Fruit fly (Drosophila melanogaster) whole organism, embryonic: ENCODE results near the gene Fpgs1.
A peak's percentile ranks its signal among the peaks of the same experiment; 100 is the strongest.

Experiments
- ATbp ChIP-seq: fragments of 200-800 bp; sonication (Bioruptor generic); optimal IDR thresholded peaks from 2 replicates; lab custom pipeline; 2017; ENCODE audit warnings: missing biosample characterization, mild to moderate bottlenecking, missing genetic modification characterization, missing genetic modification reagents
- Abd-B ChIP-seq: fragments of 200-800 bp; sonication (Bioruptor generic); optimal IDR thresholded peaks from 2 replicates; lab custom pipeline; 2018; ENCODE audit warnings: missing biosample characterization, mild to moderate bottlenecking, missing genetic modification characterization, moderate library complexity
- CG1024 ChIP-seq: fragments of 200-800 bp; sonication (Bioruptor generic); IDR thresholded peaks from 2 replicates; pipeline ENCODE4 v1.3.6; 2022; ENCODE audit warnings: missing biosample characterization, missing genetic modification characterization
- CG10654 ChIP-seq: fragments of 200-800 bp; sonication (Bioruptor generic); optimal IDR thresholded peaks from 2 replicates; lab custom pipeline; 2016; ENCODE audit warnings: missing biosample characterization, missing genetic modification characterization
- CG12219 ChIP-seq: fragments of 200-800 bp; sonication (Bioruptor generic); optimal IDR thresholded peaks from 3 replicates; lab custom pipeline; 2018; ENCODE audit warnings: missing biosample characterization, mild to moderate bottlenecking, missing genetic modification characterization
- CG15479 ChIP-seq: fragments of 200-800 bp; sonication (Bioruptor generic); optimal IDR thresholded peaks from 3 replicates; lab custom pipeline; 2019; ENCODE audit warnings: missing biosample characterization, mild to moderate bottlenecking, missing genetic modification characterization, moderate library complexity
- CG17385 ChIP-seq: fragments of 200-800 bp; sonication (Bioruptor generic); optimal IDR thresholded peaks from 3 replicates; lab custom pipeline; 2018; ENCODE audit warnings: missing biosample characterization, mild to moderate bottlenecking, missing genetic modification characterization
- CG17829 ChIP-seq: fragments of 200-800 bp; optimal IDR thresholded peaks from 2 replicates; lab custom pipeline; 2019; ENCODE audit warnings: missing biosample characterization, mild to moderate bottlenecking, missing genetic modification characterization, moderate library complexity
- CG17912 ChIP-seq: fragments of 200-800 bp; sonication (Bioruptor generic); optimal IDR thresholded peaks from 2 replicates; lab custom pipeline; 2018; ENCODE audit warnings: missing biosample characterization, mild to moderate bottlenecking, missing genetic modification characterization
- CG18599 ChIP-seq: fragments of 200-800 bp; sonication (Bioruptor generic); optimal IDR thresholded peaks from 3 replicates; lab custom pipeline; 2017; ENCODE audit warnings: missing biosample characterization, missing genetic modification characterization, mild to moderate bottlenecking, moderate library complexity, missing genetic modification reagents
- CG2712 ChIP-seq: fragments of 200-800 bp; optimal IDR thresholded peaks from 3 replicates; lab custom pipeline; 2019; ENCODE audit warnings: missing biosample characterization, mild to moderate bottlenecking, missing genetic modification characterization, moderate library complexity
- CG30020 ChIP-seq: fragments of 200-800 bp; optimal IDR thresholded peaks from 2 replicates; lab custom pipeline; 2019; ENCODE audit warnings: missing biosample characterization, mild to moderate bottlenecking, missing genetic modification characterization, moderate library complexity
- CG30403 ChIP-seq: fragments of 200-800 bp; sonication (Bioruptor generic); optimal IDR thresholded peaks from 3 replicates; lab custom pipeline; 2016; ENCODE audit warnings: missing biosample characterization, missing genetic modification characterization
- CG4617 ChIP-seq: fragments of 200-800 bp; sonication (Bioruptor generic); optimal IDR thresholded peaks from 3 replicates; lab custom pipeline; 2016; ENCODE audit warnings: missing biosample characterization, missing genetic modification characterization, borderline replicate concordance
- CG7556 ChIP-seq: fragments of 200-800 bp; sonication (Bioruptor generic); optimal IDR thresholded peaks from 2 replicates; lab custom pipeline; 2017; ENCODE audit warnings: missing biosample characterization, mild to moderate bottlenecking, missing genetic modification characterization
- CG7786 ChIP-seq: fragments of 200-800 bp; sonication (Bioruptor generic); optimal IDR thresholded peaks from 2 replicates; lab custom pipeline; 2016; ENCODE audit warnings: missing biosample characterization, missing genetic modification characterization
- CG8290 ChIP-seq, 3 experiments: fragments of 200-800 bp; sonication (Bioruptor generic); optimal IDR thresholded peaks; 2 replicates each; lab custom pipeline; 2016 to 2019; ENCODE audit warnings: missing biosample characterization in 3 of 3, missing genetic modification characterization in 3 of 3, mild to moderate bottlenecking in 2 of 3, moderate library complexity in 1 of 3
- CG9727 ChIP-seq: fragments of 200-800 bp; sonication (Bioruptor generic); optimal IDR thresholded peaks from 3 replicates; lab custom pipeline; 2017; ENCODE audit warnings: missing biosample characterization, mild to moderate bottlenecking, missing genetic modification characterization
- Dbx ChIP-seq: fragments of 200-800 bp; sonication (Bioruptor generic); IDR thresholded peaks from 3 replicates; pipeline ENCODE4 v1.3.6; 2022; ENCODE audit warnings: missing biosample characterization, missing genetic modification characterization
- Dek ChIP-seq: fragments of 200-800 bp; sonication (Bioruptor generic); optimal IDR thresholded peaks from 3 replicates; lab custom pipeline; 2019; ENCODE audit warnings: missing biosample characterization, mild to moderate bottlenecking, missing genetic modification characterization, moderate library complexity
- Dip3 ChIP-seq: fragments of 200-800 bp; sonication (Bioruptor generic); optimal IDR thresholded peaks from 3 replicates; lab custom pipeline; 2016; ENCODE audit warnings: missing biosample characterization, missing genetic modification characterization
- Dll ChIP-seq: fragments of 200-800 bp; sonication (Bioruptor generic); IDR thresholded peaks from 4 replicates; pipeline ENCODE4 v1.3.6; 2022; ENCODE audit warnings: missing biosample characterization, missing genetic modification characterization; ENCODE audit not compliant: partially characterized antibody
- Eip74EF ChIP-seq, 2 experiments: fragments of 200-800 bp in 1 of 2; fragments of >200 bp in 1 of 2; sonication (Bioruptor generic) in 1 of 2; optimal IDR thresholded peaks; 2 replicates each; lab custom pipeline; 2017 to 2019; ENCODE audit warnings: missing biosample characterization in 2 of 2, missing genetic modification characterization in 2 of 2, mild to moderate bottlenecking in 1 of 2, moderate library complexity in 1 of 2
- HmgD ChIP-seq: fragments of 200-800 bp; sonication (Bioruptor generic); optimal IDR thresholded peaks from 3 replicates; lab custom pipeline; 2016; ENCODE audit warnings: missing biosample characterization, missing genetic modification characterization
- Mes4 ChIP-seq: fragments of 200-800 bp; sonication (Bioruptor generic); optimal IDR thresholded peaks from 2 replicates; lab custom pipeline; 2016; ENCODE audit warnings: missing biosample characterization, missing genetic modification characterization
- Opbp ChIP-seq: fragments of 200-800 bp; sonication (Bioruptor generic); IDR thresholded peaks from 3 replicates; pipeline ENCODE4 v1.3.6; 2022; ENCODE audit warnings: missing biosample characterization, missing genetic modification characterization; ENCODE audit not compliant: partially characterized antibody
- Sox100B ChIP-seq: fragments of 200-800 bp; sonication (Bioruptor generic); optimal IDR thresholded peaks from 3 replicates; lab custom pipeline; 2018; ENCODE audit warnings: missing biosample characterization, mild to moderate bottlenecking, missing genetic modification characterization
- Sry-β ChIP-seq: fragments of 200-800 bp; sonication (Bioruptor generic); optimal IDR thresholded peaks from 2 replicates; lab custom pipeline; 2018; ENCODE audit warnings: missing biosample characterization, mild to moderate bottlenecking, missing genetic modification characterization, moderate library complexity
- amos ChIP-seq: fragments of 200-800 bp; sonication (Bioruptor generic); IDR thresholded peaks from 2 replicates; pipeline ENCODE4 v1.3.6; 2022; ENCODE audit warnings: missing biosample characterization, missing genetic modification characterization; ENCODE audit not compliant: partially characterized antibody
- az2 ChIP-seq: fragments of 200-800 bp; sonication (Bioruptor generic); optimal IDR thresholded peaks from 3 replicates; lab custom pipeline; 2016; ENCODE audit warnings: missing biosample characterization, missing genetic modification characterization
- cato ChIP-seq: fragments of 200-800 bp; sonication (Bioruptor generic); optimal IDR thresholded peaks from 2 replicates; lab custom pipeline; 2016; ENCODE audit warnings: missing biosample characterization, missing genetic modification characterization, borderline replicate concordance
- chm ChIP-seq: fragments of 200-800 bp; sonication (Bioruptor generic); IDR thresholded peaks from 2 replicates; pipeline ENCODE4 v1.3.6; 2022; ENCODE audit warnings: missing biosample characterization, missing genetic modification characterization
- esg ChIP-seq: fragments of 200-800 bp; sonication (Bioruptor generic); conservative IDR thresholded peaks from 2 replicates; pipeline ENCODE4 v1.3.6; 2022; ENCODE audit warnings: missing biosample characterization, missing genetic modification characterization
- gfzf ChIP-seq: fragments of 200-800 bp; sonication (Bioruptor generic); optimal IDR thresholded peaks from 2 replicates; lab custom pipeline; 2016; ENCODE audit warnings: missing biosample characterization, mild to moderate bottlenecking, missing genetic modification characterization, moderate library complexity
- hb ChIP-seq: fragments of 200-800 bp; sonication (Bioruptor generic); IDR thresholded peaks from 3 replicates; pipeline ENCODE4 v1.3.6; 2022; ENCODE audit warnings: missing biosample characterization, missing genetic modification characterization; ENCODE audit not compliant: partially characterized antibody
- hth ChIP-seq: fragments of >200 bp; optimal IDR thresholded peaks from 2 replicates; lab custom pipeline; 2017; ENCODE audit warnings: inconsistent platforms
- ind ChIP-seq: fragments of 200-800 bp; sonication (Bioruptor generic); optimal IDR thresholded peaks from 3 replicates; lab custom pipeline; 2016; ENCODE audit warnings: missing biosample characterization, missing genetic modification characterization
- inv ChIP-seq: fragments of 200-800 bp; sonication (Bioruptor generic); IDR thresholded peaks from 2 replicates; pipeline ENCODE4 v1.3.6; 2022; ENCODE audit warnings: missing biosample characterization, missing genetic modification characterization; ENCODE audit not compliant: partially characterized antibody
- kay ChIP-seq: fragments of 200-800 bp; sonication (Bioruptor generic); optimal IDR thresholded peaks from 2 replicates; lab custom pipeline; 2016; ENCODE audit warnings: missing biosample characterization, missing genetic modification characterization
- oc ChIP-seq: fragments of 200-800 bp; sonication (Bioruptor generic); optimal IDR thresholded peaks from 2 replicates; lab custom pipeline; 2018; ENCODE audit warnings: missing biosample characterization, mild to moderate bottlenecking, missing genetic modification characterization, moderate library complexity
- prd ChIP-seq, 3 experiments: fragments of >200 bp in 2 of 3; fragments of 200-800 bp in 1 of 3; sonication (Bioruptor generic) in 1 of 3; optimal IDR thresholded peaks in 2 of 3; IDR thresholded peaks in 1 of 3; 2 replicates in 2 of 3; 3 replicates in 1 of 3; pipeline versions ENCODE4 v1.3.6 to Lab custom; 2017 to 2022; ENCODE audit warnings: missing biosample characterization in 1 of 3, missing genetic modification characterization in 1 of 3
- sqz ChIP-seq: fragments of 200-800 bp; sonication (Bioruptor generic); optimal IDR thresholded peaks from 3 replicates; lab custom pipeline; 2018; ENCODE audit warnings: missing biosample characterization, mild to moderate bottlenecking, missing genetic modification characterization
- tin ChIP-seq: fragments of 200-800 bp; sonication (Bioruptor generic); optimal IDR thresholded peaks from 3 replicates; lab custom pipeline; 2016; ENCODE audit warnings: missing biosample characterization, missing genetic modification characterization
- tup ChIP-seq: fragments of 200-800 bp; sonication (Bioruptor generic); optimal IDR thresholded peaks from 2 replicates; lab custom pipeline; 2016; ENCODE audit warnings: missing biosample characterization, mild to moderate bottlenecking, missing genetic modification characterization, moderate library complexity
- twi ChIP-seq: fragments of 200-800 bp; optimal IDR thresholded peaks from 2 replicates; lab custom pipeline; 2019; ENCODE audit warnings: missing biosample characterization, mild to moderate bottlenecking, missing genetic modification characterization, moderate library complexity
- vnd ChIP-seq: fragments of 200-800 bp; sonication (Bioruptor generic); IDR thresholded peaks from 3 replicates; pipeline ENCODE4 v1.3.6; 2022; ENCODE audit warnings: missing biosample characterization, missing genetic modification characterization; ENCODE audit not compliant: partially characterized antibody
- zfh2 ChIP-seq: fragments of 200-800 bp; sonication (Bioruptor generic); optimal IDR thresholded peaks from 2 replicates; lab custom pipeline; 2016; ENCODE audit warnings: missing biosample characterization, missing genetic modification characterization

Gene Fpgs1

dm6 chrX:12595610-12596336 is 15.9 kb upstream of the Fpgs1 start, which contains the start of the genes CG1824 and Sec16 (continued):
- TF ChIP-seq CG17912 (GFP tag; lab: Kevin White, UChicago), result no peak
- TF ChIP-seq CG7786, result peak; percentile 7
- TF ChIP-seq CG8290 (GFP tag; optimal IDR thresholded peaks at IDR 0.05; lab: Kevin White, UChicago), result peak; percentile 2
- no peak for TF ChIP-seq CG8290 (tag; optimal IDR thresholded peaks at IDR 0.05; lab: Kevin White, UChicago)
- peak; percentile 18; the same call in 1 of the 2 replicates for TF ChIP-seq esg (GFP tag; lab: Robert Waterston, UW)
- no peak for TF ChIP-seq tup
- peak; percentile 51 for TF ChIP-seq CG7556
- no peak for TF ChIP-seq sqz (GFP tag; lab: Kevin White, UChicago)
- peak; percentile 52 for TF ChIP-seq CG30020 (tag; lab: Kevin White, UChicago)
- peak; percentile 54 for TF ChIP-seq Abd-B (GFP tag; lab: Kevin White, UChicago)
- peak; percentile 68 for TF ChIP-seq CG30403 (GFP tag; lab: Kevin White, UChicago)
- TF ChIP-seq inv (GFP tag; lab: Robert Waterston, UW), result peak; percentile 21; the same call in 1 of the 2 replicates
- TF ChIP-seq CG1024 (GFP tag; lab: Robert Waterston, UW), result no peak
- no peak for TF ChIP-seq HmgD (GFP tag; lab: Kevin White, UChicago)
- no peak for TF ChIP-seq Dip3
- peak; percentile 8 for TF ChIP-seq twi (tag; lab: Kevin White, UChicago)
- TF ChIP-seq CG15479 (GFP tag; lab: Kevin White, UChicago), result peak; percentile 56
- TF ChIP-seq tin (GFP tag; lab: Kevin White, UChicago), result peak; percentile 36
- TF ChIP-seq hb (GFP tag; lab: Robert Waterston, UW), result no peak
- peak; percentile 67; the same call in 2 of the 3 replicates for TF ChIP-seq Opbp (GFP tag; lab: Robert Waterston, UW)
- TF ChIP-seq kay (GFP tag; lab: Kevin White, UChicago), result no peak
- 0 out of 2 replicates have a peak, but pooled peaks have one; percentile 43 for TF ChIP-seq amos
- no peak for TF ChIP-seq prd (optimal IDR thresholded peaks at IDR 0.05; lab: Kevin White, UChicago)
- peak; percentile 35; the same call in 1 of the 3 replicates for TF ChIP-seq prd (GFP tag; IDR thresholded peaks at IDR 0.05; lab: Robert Waterston, UW)
- peak; percentile 35 for TF ChIP-seq Dek
- no peak for TF ChIP-seq hth (lab: Kevin White, UChicago)
- TF ChIP-seq Eip74EF (GFP tag; optimal IDR thresholded peaks at IDR 0.05; lab: Kevin White, UChicago), result no peak
- peak; percentile 36 for TF ChIP-seq gfzf (GFP tag; lab: Kevin White, UChicago)
- TF ChIP-seq vnd, result no peak
- TF ChIP-seq CG17829 (tag; lab: Kevin White, UChicago), result peak; percentile 41
- peak; percentile 55; the same call in 2 of the 4 replicates for TF ChIP-seq Dll (GFP tag; lab: Robert Waterston, UW)
- peak; percentile 53 for TF ChIP-seq ind (GFP tag; lab: Kevin White, UChicago)
- peak; percentile 33; the same call in 1 of the 3 replicates for TF ChIP-seq Dbx
- peak; percentile 22 for TF ChIP-seq cato (GFP tag; lab: Kevin White, UChicago)
- TF ChIP-seq ATbp, result no peak
- TF ChIP-seq CG18599 (GFP tag; lab: Kevin White, UChicago), result peak; percentile 17
- peak; percentile 44 for TF ChIP-seq Sry-β (GFP tag; lab: Kevin White, UChicago)
- no peak for TF ChIP-seq oc (tag; lab: Kevin White, UChicago)
- TF ChIP-seq Mes4 (GFP tag; lab: Kevin White, UChicago), result no peak
- peak; percentile 47 for TF ChIP-seq az2 (GFP tag; lab: Kevin White, UChicago)
- TF ChIP-seq CG9727 (GFP tag; lab: Kevin White, UChicago), result peak; percentile 54
- TF ChIP-seq CG4617 (GFP tag; lab: Kevin White, UChicago), result no peak
- peak; percentile 47 for TF ChIP-seq zfh2
- peak; percentile 18 for TF ChIP-seq CG10654 (GFP tag; lab: Kevin White, UChicago)
- no peak for TF ChIP-seq CG17385
- no peak for TF ChIP-seq CG12219
- TF ChIP-seq CG2712, result peak; percentile 51
- TF ChIP-seq chm (GFP tag; lab: Robert Waterston, UW), result no peak
- TF ChIP-seq Sox100B (GFP tag; lab: Kevin White, UChicago), result no peak
